Fruit fly (Drosophila melanogaster) whole organism, embryonic: ENCODE data around the gene MICAL-like.

ENCODE experiments used
- Ada2b ChIP-seq: fragments of 200-800 bp; sonication (Bioruptor generic); IDR thresholded peaks from 2 replicates; pipeline ENCODE4 v1.3.6; 2022; ENCODE audit warnings: missing biosample characterization, missing genetic modification characterization
- Atf3 ChIP-seq: fragments of 200-800 bp; sonication (Bioruptor generic); optimal IDR thresholded peaks from 3 replicates; lab custom pipeline; 2016; ENCODE audit warnings: missing biosample characterization, missing genetic modification characterization
- B-H1 ChIP-seq: fragments of 200-800 bp; sonication (Bioruptor generic); IDR thresholded peaks from 3 replicates; pipeline ENCODE4 v1.3.6; 2022; ENCODE audit warnings: missing biosample characterization, missing genetic modification characterization
- B-H2 ChIP-seq: fragments of 200-800 bp; sonication (Bioruptor generic); optimal IDR thresholded peaks from 2 replicates; lab custom pipeline; 2018; ENCODE audit warnings: missing biosample characterization, mild to moderate bottlenecking, missing genetic modification characterization
- Bdp1 ChIP-seq: fragments of 200-800 bp; sonication (Bioruptor generic); optimal IDR thresholded peaks from 3 replicates; lab custom pipeline; 2016; ENCODE audit warnings: missing biosample characterization, missing genetic modification characterization
- CG10209 ChIP-seq: fragments of 200-800 bp; sonication (Bioruptor generic); optimal IDR thresholded peaks from 3 replicates; lab custom pipeline; 2017; ENCODE audit warnings: missing biosample characterization, mild to moderate bottlenecking, missing genetic modification characterization, missing genetic modification reagents
- CG10431 ChIP-seq: fragments of 200-800 bp; sonication (Bioruptor generic); optimal IDR thresholded peaks from 3 replicates; lab custom pipeline; 2018; ENCODE audit warnings: missing biosample characterization, mild to moderate bottlenecking, missing genetic modification characterization
- CG11696 ChIP-seq: fragments of 200-800 bp; sonication (Bioruptor generic); IDR thresholded peaks from 2 replicates; pipeline ENCODE4 v1.3.6; 2022; ENCODE audit warnings: missing biosample characterization, missing genetic modification characterization
- CG12219 ChIP-seq: fragments of 200-800 bp; sonication (Bioruptor generic); optimal IDR thresholded peaks from 3 replicates; lab custom pipeline; 2018; ENCODE audit warnings: missing biosample characterization, mild to moderate bottlenecking, missing genetic modification characterization
- CG12299 ChIP-seq: fragments of 200-800 bp; sonication (Bioruptor generic); optimal IDR thresholded peaks from 2 replicates; lab custom pipeline; 2018; ENCODE audit warnings: missing biosample characterization, mild to moderate bottlenecking, missing genetic modification characterization
- CG13894 ChIP-seq: fragments of 200-800 bp; sonication (Bioruptor generic); optimal IDR thresholded peaks from 3 replicates; lab custom pipeline; 2018; ENCODE audit warnings: missing biosample characterization, mild to moderate bottlenecking, missing genetic modification characterization, moderate library complexity
- CG14441 ChIP-seq: fragments of 200-800 bp; sonication (Bioruptor generic); IDR thresholded peaks from 2 replicates; pipeline ENCODE4 v1.3.6; 2022; ENCODE audit warnings: missing biosample characterization, missing genetic modification characterization
- CG1602 ChIP-seq: fragments of 200-800 bp; sonication (Bioruptor generic); optimal IDR thresholded peaks from 3 replicates; lab custom pipeline; 2016; ENCODE audit warnings: missing biosample characterization, missing genetic modification characterization
- CG1647 ChIP-seq: fragments of 200-800 bp; sonication (Bioruptor generic); optimal IDR thresholded peaks from 3 replicates; lab custom pipeline; 2016; ENCODE audit warnings: missing biosample characterization, missing genetic modification characterization
- CG18476 ChIP-seq: fragments of 200-800 bp; sonication (Bioruptor generic); optimal IDR thresholded peaks from 2 replicates; lab custom pipeline; 2016; ENCODE audit warnings: missing biosample characterization, mild to moderate bottlenecking, missing genetic modification characterization
- CG18599 ChIP-seq: fragments of 200-800 bp; sonication (Bioruptor generic); optimal IDR thresholded peaks from 3 replicates; lab custom pipeline; 2017; ENCODE audit warnings: missing biosample characterization, missing genetic modification characterization, mild to moderate bottlenecking, moderate library complexity, missing genetic modification reagents
- CG18764 ChIP-seq: fragments of 200-800 bp; sonication (Bioruptor generic); optimal IDR thresholded peaks from 3 replicates; lab custom pipeline; 2016; ENCODE audit warnings: missing biosample characterization, missing genetic modification characterization
- CG32767 ChIP-seq: fragments of 200-800 bp; sonication (Bioruptor generic); IDR thresholded peaks from 2 replicates; pipeline ENCODE4 v1.3.6; 2022; ENCODE audit warnings: missing biosample characterization, missing genetic modification characterization
- CG4854 ChIP-seq: fragments of 200-800 bp; sonication (Bioruptor generic); optimal IDR thresholded peaks from 2 replicates; lab custom pipeline; 2016; ENCODE audit warnings: missing biosample characterization, missing genetic modification characterization, inconsistent platforms
- CG5180 ChIP-seq: fragments of 200-800 bp; sonication (Bioruptor generic); optimal IDR thresholded peaks from 3 replicates; lab custom pipeline; 2017; ENCODE audit warnings: missing biosample characterization, missing genetic modification characterization, mild to moderate bottlenecking, moderate library complexity, missing genetic modification reagents
- CG7745 ChIP-seq: fragments of 200-800 bp; sonication (Bioruptor generic); optimal IDR thresholded peaks from 2 replicates; lab custom pipeline; 2018; ENCODE audit warnings: missing biosample characterization, mild to moderate bottlenecking, missing genetic modification characterization, moderate library complexity
- CG7963 ChIP-seq: fragments of 200-800 bp; sonication (Bioruptor generic); IDR thresholded peaks from 3 replicates; pipeline ENCODE4 v1.3.6; 2022; ENCODE audit warnings: missing biosample characterization, missing genetic modification characterization; ENCODE audit not compliant: partially characterized antibody
- CG8281 ChIP-seq: fragments of 200-800 bp; sonication (Bioruptor generic); optimal IDR thresholded peaks from 2 replicates; lab custom pipeline; 2018; ENCODE audit warnings: missing biosample characterization, mild to moderate bottlenecking, missing genetic modification characterization, moderate library complexity
- CG8944 ChIP-seq: fragments of 200-800 bp; sonication (Bioruptor generic); optimal IDR thresholded peaks from 3 replicates; lab custom pipeline; 2016; ENCODE audit warnings: missing biosample characterization, missing genetic modification characterization
- Chrac-16 ChIP-seq: fragments of 200-800 bp; sonication (Bioruptor generic); optimal IDR thresholded peaks from 3 replicates; lab custom pipeline; 2016; ENCODE audit warnings: missing biosample characterization, missing genetic modification characterization
- Dad ChIP-seq: fragments of 200-800 bp; sonication (Bioruptor generic); optimal IDR thresholded peaks from 3 replicates; lab custom pipeline; 2016; ENCODE audit warnings: missing biosample characterization, missing genetic modification characterization
- Ets97D ChIP-seq: fragments of 200-800 bp; sonication (Bioruptor generic); optimal IDR thresholded peaks from 3 replicates; lab custom pipeline; 2016; ENCODE audit warnings: missing biosample characterization, missing genetic modification characterization
- HLH3B ChIP-seq: fragments of 200-800 bp; sonication (Bioruptor generic); IDR thresholded peaks from 2 replicates; pipeline ENCODE4 v1.3.6; 2022; ENCODE audit warnings: missing biosample characterization, missing genetic modification characterization
- Hey ChIP-seq: fragments of 200-800 bp; sonication (Bioruptor generic); optimal IDR thresholded peaks from 3 replicates; lab custom pipeline; 2018; ENCODE audit warnings: missing biosample characterization, mild to moderate bottlenecking, missing genetic modification characterization
- Mrtf ChIP-seq: fragments of 200-800 bp; sonication (Bioruptor generic); IDR thresholded peaks from 3 replicates; pipeline ENCODE4 v1.3.6; 2022; ENCODE audit warnings: missing biosample characterization, missing genetic modification characterization
- Ravus ChIP-seq: fragments of 200-800 bp; sonication (Bioruptor generic); IDR thresholded peaks from 2 replicates; pipeline ENCODE4 v1.3.6; 2022; ENCODE audit warnings: missing biosample characterization, missing genetic modification characterization
- Sry-δ ChIP-seq: fragments of 200-800 bp; sonication (Bioruptor generic); optimal IDR thresholded peaks from 2 replicates; lab custom pipeline; 2016; ENCODE audit warnings: missing biosample characterization, missing genetic modification characterization
- TFAM ChIP-seq: fragments of 200-800 bp; sonication (Bioruptor generic); optimal IDR thresholded peaks from 2 replicates; lab custom pipeline; 2017; ENCODE audit warnings: missing biosample characterization, missing genetic modification characterization, inconsistent platforms
- ash1 ChIP-seq: fragments of 200-800 bp; sonication (Bioruptor generic); optimal IDR thresholded peaks from 2 replicates; lab custom pipeline; 2018; ENCODE audit warnings: missing biosample characterization, mild to moderate bottlenecking, missing genetic modification characterization
- az2 ChIP-seq: fragments of 200-800 bp; sonication (Bioruptor generic); optimal IDR thresholded peaks from 3 replicates; lab custom pipeline; 2016; ENCODE audit warnings: missing biosample characterization, missing genetic modification characterization
- chinmo ChIP-seq: fragments of 200-800 bp; sonication (Bioruptor generic); IDR thresholded peaks from 4 replicates; pipeline ENCODE4 v1.3.6; 2022; ENCODE audit warnings: missing biosample characterization, missing genetic modification characterization; ENCODE audit not compliant: partially characterized antibody
- crc ChIP-seq: fragments of 200-800 bp; sonication (Bioruptor generic); optimal IDR thresholded peaks from 2 replicates; lab custom pipeline; 2016; ENCODE audit warnings: missing biosample characterization, missing genetic modification characterization
- crp ChIP-seq, 2 experiments: fragments of 200-800 bp; sonication (Bioruptor generic); optimal IDR thresholded peaks; 2 replicates in 1 of 2; 3 replicates in 1 of 2; lab custom pipeline; 2017; ENCODE audit warnings: missing biosample characterization in 2 of 2, missing genetic modification characterization in 2 of 2, mild to moderate bottlenecking in 1 of 2, moderate library complexity in 1 of 2
- fd3F ChIP-seq: fragments of 200-800 bp; sonication (Bioruptor generic); optimal IDR thresholded peaks from 2 replicates; lab custom pipeline; 2018; ENCODE audit warnings: missing biosample characterization, mild to moderate bottlenecking, missing genetic modification characterization, moderate library complexity
- fd96Cb ChIP-seq: fragments of 200-800 bp; sonication (Bioruptor generic); optimal IDR thresholded peaks from 2 replicates; lab custom pipeline; 2018; ENCODE audit warnings: missing biosample characterization, mild to moderate bottlenecking, missing genetic modification characterization, moderate library complexity
- grau ChIP-seq: fragments of 200-800 bp; optimal IDR thresholded peaks from 3 replicates; lab custom pipeline; 2019; ENCODE audit warnings: missing biosample characterization, mild to moderate bottlenecking, missing genetic modification characterization, moderate library complexity
- org-1 ChIP-seq: fragments of 200-800 bp; sonication (Bioruptor generic); optimal IDR thresholded peaks from 2 replicates; lab custom pipeline; 2017; ENCODE audit warnings: missing biosample characterization, missing genetic modification characterization
- pnt ChIP-seq: fragments of 200-800 bp; sonication (Bioruptor generic); optimal IDR thresholded peaks from 3 replicates; lab custom pipeline; 2016; ENCODE audit warnings: missing biosample characterization, missing genetic modification characterization
- run ChIP-seq: fragments of 200-800 bp; sonication (Bioruptor generic); optimal IDR thresholded peaks from 3 replicates; lab custom pipeline; 2018; ENCODE audit warnings: missing biosample characterization, mild to moderate bottlenecking, missing genetic modification characterization
- sens ChIP-seq: fragments of 200-800 bp; sonication (Bioruptor generic); peaks from one replicate; lab custom pipeline; 2016; ENCODE audit warnings: missing biosample characterization, missing genetic modification characterization
- shn ChIP-seq: fragments of 200-800 bp; sonication (Bioruptor generic); optimal IDR thresholded peaks from 3 replicates; lab custom pipeline; 2016; ENCODE audit warnings: missing biosample characterization, missing genetic modification characterization
- twi ChIP-seq: fragments of 200-800 bp; optimal IDR thresholded peaks from 2 replicates; lab custom pipeline; 2019; ENCODE audit warnings: missing biosample characterization, mild to moderate bottlenecking, missing genetic modification characterization, moderate library complexity
- unpg ChIP-seq: fragments of 200-800 bp; sonication (Bioruptor generic); optimal IDR thresholded peaks from 3 replicates; lab custom pipeline; 2018; ENCODE audit warnings: missing biosample characterization, mild to moderate bottlenecking, missing genetic modification characterization, moderate library complexity
- usp ChIP-seq: fragments of >200 bp; optimal IDR thresholded peaks from 2 replicates; lab custom pipeline; 2017; ENCODE audit warnings: missing biosample characterization, missing genetic modification characterization

Gene MICAL-like

DNA sequence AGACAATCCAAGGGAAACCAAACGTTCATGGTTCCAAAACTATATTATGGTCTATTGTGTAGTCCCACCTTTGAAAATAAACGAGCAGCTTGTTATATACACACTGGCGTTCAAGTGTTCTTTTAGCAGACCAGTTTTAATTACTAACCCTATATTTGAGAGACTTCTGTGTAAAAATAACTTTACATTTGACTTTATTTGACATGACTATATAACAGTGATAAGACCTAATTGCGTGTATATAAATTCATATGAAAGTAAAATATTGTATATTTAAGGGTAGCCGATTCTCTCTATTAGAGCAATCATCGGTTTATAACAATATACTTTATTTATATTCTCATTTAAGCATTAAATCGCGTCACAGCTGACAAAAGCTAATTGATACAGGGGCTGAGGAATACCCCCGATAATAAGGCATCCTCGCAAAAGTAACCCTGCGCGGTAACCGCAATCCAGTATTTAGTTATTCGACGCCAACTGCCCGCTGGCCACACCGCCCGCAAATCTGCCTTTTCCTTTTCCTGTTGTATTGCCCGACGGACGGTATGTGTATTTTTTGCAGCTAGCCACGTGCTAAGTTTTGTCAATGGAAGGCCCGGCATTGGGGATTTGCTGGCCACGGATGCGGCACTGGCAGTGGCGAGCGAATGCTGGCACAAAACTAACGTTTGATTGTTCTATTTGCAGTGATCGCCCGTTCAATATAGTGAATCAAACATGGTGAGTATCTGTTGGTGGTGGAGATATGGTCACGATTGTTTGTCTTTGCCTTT lies 26.3 kb upstream of the MICAL-like start, which contains the start of gene RpS4 (continued):
- peak; percentile 73 for TF ChIP-seq CG8281
- peak; percentile 88 for TF ChIP-seq CG13894 (tag; lab: Kevin White, UChicago)
- peak; percentile 62 for TF ChIP-seq twi (tag; lab: Kevin White, UChicago)
- TF ChIP-seq Ets97D (GFP tag; lab: Kevin White, UChicago): peak; percentile 99
- peak; percentile 76 for TF ChIP-seq grau
- TF ChIP-seq crp (GFP tag; optimal IDR thresholded peaks at IDR 0.05; lab: Kevin White, UChicago): peak in 1 of 2 experiments; percentile 62
- TF ChIP-seq CG18764: peak; percentile 69
- peak; percentile 85 for TF ChIP-seq CG12299 (tag; lab: Kevin White, UChicago)
- peak; percentile 73 for TF ChIP-seq Mrtf
- TF ChIP-seq Bdp1: peak; percentile 81
- no peak for TF ChIP-seq CG7963 (GFP tag; lab: Robert Waterston, UW)
- TF ChIP-seq CG1647: peak; percentile 74
- peak; percentile 53 for TF ChIP-seq Ada2b
- TF ChIP-seq CG12219 (GFP tag; lab: Kevin White, UChicago): peak; percentile 95
- peak; percentile 90 for TF ChIP-seq org-1 (GFP tag; lab: Kevin White, UChicago)
- peak; percentile 98 for TF ChIP-seq CG10431 (GFP tag; lab: Kevin White, UChicago)
- peak; percentile 82 for TF ChIP-seq CG5180 (GFP tag; lab: Kevin White, UChicago)
- no peak for TF ChIP-seq chinmo (GFP tag; lab: Robert Waterston, UW)
- TF ChIP-seq CG8944 (GFP tag; lab: Kevin White, UChicago): peak; percentile 74
- TF ChIP-seq Atf3 (GFP tag; lab: Kevin White, UChicago): peak; percentile 75
- peak; percentile 89 for TF ChIP-seq run (tag; lab: Kevin White, UChicago)
- TF ChIP-seq usp (GFP tag; lab: Kevin White, UChicago): no peak
- peak; percentile 63 for TF ChIP-seq TFAM (GFP tag; lab: Kevin White, UChicago)
- peak; percentile 81 for TF ChIP-seq CG4854 (GFP tag; lab: Kevin White, UChicago)
- peak; percentile 83 for TF ChIP-seq CG7745 (tag; lab: Kevin White, UChicago)
- peak; percentile 54 for TF ChIP-seq fd96Cb (tag; lab: Kevin White, UChicago)
- TF ChIP-seq pnt (GFP tag; lab: Kevin White, UChicago): peak; percentile 63
- peak; percentile 79 for TF ChIP-seq Dad (GFP tag; lab: Kevin White, UChicago)
- peak; percentile 61 for TF ChIP-seq B-H1 (GFP tag; lab: Robert Waterston, UW)
- TF ChIP-seq CG1602 (GFP tag; lab: Kevin White, UChicago): peak; percentile 59
- TF ChIP-seq HLH3B: peak; percentile 79
- TF ChIP-seq B-H2: peak; percentile 98
- TF ChIP-seq az2 (GFP tag; lab: Kevin White, UChicago): peak; percentile 39
- peak; percentile 91 for TF ChIP-seq unpg (GFP tag; lab: Kevin White, UChicago)
- peak; percentile 54 for TF ChIP-seq Sry-δ
- TF ChIP-seq Ravus: peak; percentile 1; the same call in 1 of the 2 replicates
- TF ChIP-seq Chrac-16 (GFP tag; lab: Kevin White, UChicago): peak; percentile 46
- TF ChIP-seq crc (GFP tag; lab: Kevin White, UChicago): peak; percentile 72
- peak; percentile 65 for TF ChIP-seq CG11696 (GFP tag; lab: Robert Waterston, UW)
- peak; percentile 90 for TF ChIP-seq CG18599
- TF ChIP-seq fd3F (GFP tag; lab: Kevin White, UChicago): peak; percentile 76
- TF ChIP-seq Hey (tag; lab: Kevin White, UChicago): peak; percentile 95
- peak; percentile 73; the same call in 1 of the 2 replicates for TF ChIP-seq CG32767 (GFP tag; lab: Robert Waterston, UW)
- peak; percentile 73 for TF ChIP-seq shn
- TF ChIP-seq CG14441 (GFP tag; lab: Robert Waterston, UW): peak; percentile 75
- TF ChIP-seq sens (GFP tag; lab: Kevin White, UChicago): peak; percentile 95
- TF ChIP-seq ash1: peak; percentile 97
- TF ChIP-seq CG10209 (GFP tag; lab: Kevin White, UChicago): peak; percentile 90
- peak; percentile 53 for TF ChIP-seq CG18476 (GFP tag; lab: Kevin White, UChicago)
